Fruit fly (Drosophila melanogaster) Kc167 (cell line): ENCODE measurements around the gene lft.

Experiments
- Myc ChIP-seq: fragments of >200 bp; optimal IDR thresholded peaks from 2 replicates; lab custom pipeline; 2017; ENCODE audit warnings: missing external identifiers
- Sin3A ChIP-seq: fragments of >200 bp; optimal IDR thresholded peaks from 2 replicates; lab custom pipeline; 2018; ENCODE audit warnings: missing external identifiers
- h ChIP-seq: fragments of >200 bp; optimal IDR thresholded peaks from 3 replicates; lab custom pipeline; 2018; ENCODE audit warnings: missing external identifiers
- insv ChIP-seq: fragments of >200 bp; optimal IDR thresholded peaks from 3 replicates; lab custom pipeline; 2018; ENCODE audit warnings: missing external identifiers
- psq ChIP-seq: fragments of >200 bp; optimal IDR thresholded peaks from 2 replicates; lab custom pipeline; 2017; ENCODE audit warnings: missing external identifiers
- ttk ChIP-seq: sonication (Bioruptor generic); optimal IDR thresholded peaks from 2 replicates; lab custom pipeline; 2017; ENCODE audit warnings: missing external identifiers

lft gene

DNA sequence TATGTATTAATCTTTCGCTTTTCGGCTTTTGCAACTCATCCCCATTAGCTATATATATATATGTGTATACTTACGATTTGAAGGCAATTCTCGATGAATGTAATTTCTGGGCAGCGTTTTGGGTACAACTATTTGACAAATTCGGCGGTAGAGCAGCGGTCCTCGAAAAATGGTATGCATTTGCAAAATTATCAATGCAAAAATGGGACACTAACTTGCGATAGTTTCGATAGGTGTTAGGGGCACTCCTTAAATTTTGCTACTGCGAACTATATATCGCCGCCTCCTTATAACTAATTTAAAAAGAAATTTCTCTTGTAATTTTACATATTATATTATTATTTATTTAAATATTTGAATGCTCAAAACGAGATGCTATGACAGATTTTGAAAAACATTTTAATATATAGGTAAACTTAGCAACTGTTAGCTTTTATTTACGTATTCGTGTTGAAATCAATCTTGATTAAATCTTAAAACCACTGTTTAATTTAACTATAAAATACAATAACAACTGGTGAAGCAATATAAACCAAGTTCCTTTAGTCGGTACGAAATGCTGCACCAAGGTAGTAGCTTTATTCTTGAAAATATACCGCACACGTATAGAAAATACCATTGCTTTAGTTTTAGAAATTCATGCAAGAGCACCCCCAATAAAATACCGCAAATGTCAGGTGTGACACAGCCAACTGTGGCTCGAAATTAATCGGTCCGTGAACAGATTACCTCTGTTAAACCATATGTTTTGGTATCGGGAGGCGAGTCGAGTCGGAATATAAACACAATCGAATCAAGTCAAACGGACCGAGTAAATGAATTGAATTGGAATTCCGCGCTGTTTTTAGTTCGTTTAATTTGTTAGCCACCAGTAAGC, 49.2 kb downstream of the lft start, which contains the start of the genes CG5355 and Klp31E:
TSS of gene CG5355 (minus strand) at position 213 of the 877 bp plus-strand sequence.
TSS of gene Klp31E (plus strand) at position 767 of the 877 bp plus-strand sequence.
- TF ChIP-seq h (lab: Kevin White, UChicago) = no peak
- no peak for TF ChIP-seq Myc (lab: Kevin White, UChicago)
- TF ChIP-seq insv (lab: Kevin White, UChicago) = no peak
- no peak for TF ChIP-seq Sin3A (lab: Kevin White, UChicago)
- TF ChIP-seq psq (lab: Kevin White, UChicago) = no peak
- no peak for TF ChIP-seq ttk (lab: Kevin White, UChicago)
